Worm (Caenorhabditis elegans): ENCODE results near the gene F40G12.6.

DNA sequence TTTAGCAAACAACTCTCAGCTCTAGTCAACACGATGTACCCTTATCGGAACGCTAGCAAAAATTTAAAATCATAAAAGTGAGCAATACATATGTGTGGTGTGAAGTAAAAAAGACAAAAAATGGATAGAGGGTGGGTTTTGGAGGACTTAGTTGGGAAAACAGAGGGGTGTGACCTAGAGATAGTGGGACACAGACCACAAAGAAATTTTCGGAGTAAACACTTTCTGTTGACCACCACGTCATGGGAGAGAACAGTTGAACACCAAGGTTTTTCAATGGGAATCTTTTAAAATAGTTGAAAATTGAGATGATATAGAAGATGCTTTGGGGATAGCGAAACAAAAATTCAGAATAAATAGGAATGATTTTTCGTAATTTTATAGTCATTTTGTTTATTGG is 44.3 kb upstream of the F40G12.6 start:
- TF ChIP-seq tab-1 (GFP tag; IDR thresholded peaks at IDR 0.05) (no peak), ref-1 (GFP tag; conservative IDR thresholded peaks at IDR 0.05) (no peak), flt-1 (GFP tag; IDR thresholded peaks at IDR 0.05) (no peak), ztf-29 (GFP tag; IDR thresholded peaks at IDR 0.05) (no peak), cog-1 (tag; optimal IDR thresholded peaks at IDR 0.05) (no peak)
